Fruit fly (Drosophila melanogaster): ENCODE measurements around the gene Swip-1.
A peak's percentile ranks its signal among the peaks of the same experiment; 100 is the strongest.

dm6 chr2L:18936056-18936455 is 51.0 kb downstream of the Swip-1 start:
- no peak for TF ChIP-seq pan (optimal IDR thresholded peaks at IDR 0.05)
- TF ChIP-seq CG8478 (optimal IDR thresholded peaks at IDR 0.05) = peak; percentile 92
- no peak for TF ChIP-seq psq (optimal IDR thresholded peaks at IDR 0.05)

Data from whole organism.